Fruit fly (Drosophila melanogaster): ENCODE measurements around the gene CG17292.
A peak's percentile ranks its signal among the peaks of the same experiment; 100 is the strongest.

CG17292 gene

DNA sequence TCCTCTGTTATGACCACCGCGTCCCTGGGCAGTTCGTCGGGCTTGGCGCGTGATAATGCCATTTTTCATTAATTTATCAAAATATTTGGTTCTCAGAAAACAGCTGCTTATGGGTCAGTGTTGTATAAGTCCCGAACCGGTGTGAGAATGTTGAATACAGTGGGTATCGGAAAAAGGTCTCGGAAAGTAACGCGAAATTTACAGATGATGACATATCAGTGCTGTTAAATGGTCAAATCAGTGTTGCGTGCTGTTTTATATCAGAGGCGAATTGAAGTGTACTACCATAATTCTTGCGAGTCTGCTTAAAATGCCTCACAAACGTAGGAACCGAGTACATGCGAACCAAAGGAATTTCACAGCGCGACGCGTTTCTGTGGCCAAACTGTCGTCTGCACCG, 12.4 kb downstream of the CG17292 start, which contains the start of the genes CG13392 and Rcd4 (continued):
- TF ChIP-seq CG3847 (GFP tag; IDR thresholded peaks at IDR 0.05): peak; percentile 79
- no peak for TF ChIP-seq sima (GFP tag; optimal IDR thresholded peaks at IDR 0.05)
- TF ChIP-seq amos (GFP tag; IDR thresholded peaks at IDR 0.05; ENCODE audit: partially characterized antibody): peak; percentile 67
- peak; percentile 35; the same call in 1 of the 3 replicates for TF ChIP-seq HLH4C (GFP tag; IDR thresholded peaks at IDR 0.05; ENCODE audit: partially characterized antibody)
- TF ChIP-seq CG11456 (GFP tag; IDR thresholded peaks at IDR 0.05): peak; percentile 78
- TF ChIP-seq CG31224 (GFP tag; IDR thresholded peaks at IDR 0.05): no peak; the same call in 1 of the 2 replicates
- TF ChIP-seq scrt (GFP tag; optimal IDR thresholded peaks at IDR 0.05): peak; percentile 41
- peak; percentile 20 to 76 for TF ChIP-seq Hr51 (GFP tag; optimal IDR thresholded peaks at IDR 0.05)
- no peak for TF ChIP-seq CG3726 (GFP tag; IDR thresholded peaks at IDR 0.05)
- TF ChIP-seq CG3281 (GFP tag; optimal IDR thresholded peaks at IDR 0.05): peak; percentile 60
- peak; percentile 10 for TF ChIP-seq CG2875 (GFP tag; optimal IDR thresholded peaks at IDR 0.05)
- TF ChIP-seq Elba2 (GFP tag; optimal IDR thresholded peaks at IDR 0.05): no peak
- peak; percentile 28 for TF ChIP-seq HLHmδ (GFP tag; optimal IDR thresholded peaks at IDR 0.05)
- peak; percentile 52 for TF ChIP-seq sug (tag; optimal IDR thresholded peaks at IDR 0.05)
- no peak for TF ChIP-seq CG2199 (GFP tag; IDR thresholded peaks at IDR 0.05)
- TF ChIP-seq psq (GFP tag; optimal IDR thresholded peaks at IDR 0.05): peak; percentile 9
- TF ChIP-seq btn (GFP tag; optimal IDR thresholded peaks at IDR 0.05): peak; percentile 30
- TF ChIP-seq cad (GFP tag; optimal IDR thresholded peaks at IDR 0.05): no peak
- TF ChIP-seq salm (tag; optimal IDR thresholded peaks at IDR 0.05): no peak
- peak; percentile 65 for TF ChIP-seq CG17385 (GFP tag; optimal IDR thresholded peaks at IDR 0.05)
- TF ChIP-seq Fer3 (tag; optimal IDR thresholded peaks at IDR 0.05): peak; percentile 73
- peak; percentile 56 for TF ChIP-seq CG8944 (GFP tag; optimal IDR thresholded peaks at IDR 0.05)
- peak; percentile 72 for TF ChIP-seq CG33213 (GFP tag; optimal IDR thresholded peaks at IDR 0.05)
- TF ChIP-seq H15 (GFP tag; IDR thresholded peaks at IDR 0.05): peak; percentile 56; the same call in 1 of the 3 replicates
- TF ChIP-seq slp2 (GFP tag; optimal IDR thresholded peaks at IDR 0.05): peak; percentile 30
- peak; percentile 5 for TF ChIP-seq gcm2 (GFP tag; optimal IDR thresholded peaks at IDR 0.05)
- peak; percentile 1 for TF ChIP-seq run (tag; optimal IDR thresholded peaks at IDR 0.05)
- TF ChIP-seq CG11247 (GFP tag; IDR thresholded peaks at IDR 0.05): peak; percentile 69
- peak; percentile 73 for TF ChIP-seq Sry-δ (GFP tag; optimal IDR thresholded peaks at IDR 0.05)
- TF ChIP-seq aop (GFP tag; IDR thresholded peaks at IDR 0.05): no peak
- TF ChIP-seq CG12071 (GFP tag; optimal IDR thresholded peaks at IDR 0.05): peak; percentile 67
- peak; percentile 31; the same call in 1 of the 3 replicates for TF ChIP-seq hb (GFP tag; IDR thresholded peaks at IDR 0.05; ENCODE audit: partially characterized antibody)
- no peak; the same call in 2 of the 3 replicates for TF ChIP-seq CG11695 (GFP tag; IDR thresholded peaks at IDR 0.05)
- TF ChIP-seq CG18262 (tag; optimal IDR thresholded peaks at IDR 0.05): peak; percentile 29
- peak; percentile 11 for TF ChIP-seq CTCF (GFP tag; optimal IDR thresholded peaks at IDR 0.05)
- peak; percentile 71 for TF ChIP-seq ken (GFP tag; IDR thresholded peaks at IDR 0.05)
- TF ChIP-seq CG34224 (GFP tag; IDR thresholded peaks at IDR 0.05; ENCODE audit: partially characterized antibody): peak; percentile 81
- TF ChIP-seq CG10209 (GFP tag; optimal IDR thresholded peaks at IDR 0.05): peak; percentile 57
- TF ChIP-seq dan (GFP tag; IDR thresholded peaks at IDR 0.05): no peak
- TF ChIP-seq grau (tag; optimal IDR thresholded peaks at IDR 0.05): peak; percentile 94
- peak; percentile 44 for TF ChIP-seq CG2678 (tag; optimal IDR thresholded peaks at IDR 0.05)
- peak in 1 of 3 experiments; percentile 61 for TF ChIP-seq Stat92E (GFP tag; optimal IDR thresholded peaks at IDR 0.05)
- peak; percentile 100 for TF ChIP-seq stwl (tag; optimal IDR thresholded peaks at IDR 0.05)
- TF ChIP-seq pho (GFP tag; optimal IDR thresholded peaks at IDR 0.05): peak; percentile 79
- peak; percentile 34 for TF ChIP-seq CG9437 (GFP tag; optimal IDR thresholded peaks at IDR 0.05)
- TF ChIP-seq ttk (GFP tag; IDR thresholded peaks at IDR 0.05): no peak
- TF ChIP-seq Max (GFP tag; optimal IDR thresholded peaks at IDR 0.05): peak; percentile 6
- TF ChIP-seq CG6813 (GFP tag; optimal IDR thresholded peaks at IDR 0.05): peak; percentile 45
- peak; percentile 43; the same call in 1 of the 2 replicates for TF ChIP-seq klu (GFP tag; IDR thresholded peaks at IDR 0.05)
- TF ChIP-seq vfl (GFP tag; optimal IDR thresholded peaks at IDR 0.05): peak; percentile 68
- TF ChIP-seq CG12219 (GFP tag; optimal IDR thresholded peaks at IDR 0.05): peak; percentile 42
